Worm (Caenorhabditis elegans) whole organism, L2 larva: Measurements from ENCODE around the gene C05D11.13.

Experiments
- F13H6.1 ChIP-seq: sonication (generic microtip); optimal IDR thresholded peaks from 2 replicates; lab custom pipeline; 2016; ENCODE audit warnings: missing genetic modification characterization, missing compliant biosample characterization
- R02D3.7 ChIP-seq: fragments of 150-350 bp; optimal IDR thresholded peaks from 2 replicates; lab custom pipeline; 2014; ENCODE audit warnings: missing biosample characterization, missing genetic modification characterization
- Y55F3AM.14 ChIP-seq: fragments of 200-800 bp; sonication (Bioruptor generic); optimal IDR thresholded peaks from 2 replicates; lab custom pipeline; 2018; ENCODE audit warnings: mild to moderate bottlenecking, missing genetic modification characterization, missing compliant biosample characterization
- ZK546.5 ChIP-seq: sonication (generic microtip); optimal IDR thresholded peaks from 2 replicates; lab custom pipeline; 2017; ENCODE audit warnings: missing biosample characterization, missing genetic modification characterization
- alr-1 ChIP-seq: fragments of 150-350 bp; optimal IDR thresholded peaks from 2 replicates; lab custom pipeline; 2014; ENCODE audit warnings: missing biosample characterization, missing genetic modification characterization
- aly-2 ChIP-seq: fragments of 150-350 bp; optimal IDR thresholded peaks from 2 replicates; lab custom pipeline; 2014; ENCODE audit warnings: missing biosample characterization, missing genetic modification characterization
- ama-1 ChIP-seq: fragments of 150-350 bp; optimal IDR thresholded peaks from 2 replicates; lab custom pipeline; 2018; ENCODE audit warnings: inconsistent platforms
- blmp-1 ChIP-seq: sonication (generic microtip); optimal IDR thresholded peaks from 2 replicates; lab custom pipeline; 2017; ENCODE audit warnings: missing genetic modification characterization, mild to moderate bottlenecking, missing compliant biosample characterization, antibody characterized with exemption, moderate library complexity; ENCODE audit not compliant: insufficient read depth
- ceh-16 ChIP-seq: fragments of 150-350 bp; optimal IDR thresholded peaks from 2 replicates; lab custom pipeline; 2014; ENCODE audit warnings: missing biosample characterization, missing genetic modification characterization
- ceh-82 ChIP-seq: fragments of 150-350 bp; optimal IDR thresholded peaks from 2 replicates; lab custom pipeline; 2014; ENCODE audit warnings: missing biosample characterization, missing genetic modification characterization
- crh-2 ChIP-seq: sonication (generic microtip); optimal IDR thresholded peaks from 2 replicates; lab custom pipeline; 2017; ENCODE audit warnings: missing biosample characterization, missing genetic modification characterization
- dmd-4 ChIP-seq: sonication (generic microtip); optimal IDR thresholded peaks from 2 replicates; lab custom pipeline; 2017; ENCODE audit warnings: missing biosample characterization, missing genetic modification characterization
- egl-27 ChIP-seq: sonication (generic microtip); optimal IDR thresholded peaks from 3 replicates; lab custom pipeline; 2017; ENCODE audit warnings: missing biosample characterization, missing genetic modification reagents, missing genetic modification characterization
- elt-1 ChIP-seq: fragments of 150-350 bp; optimal IDR thresholded peaks from 2 replicates; lab custom pipeline; 2014; ENCODE audit warnings: missing biosample characterization, missing genetic modification characterization
- elt-3 ChIP-seq: sonication (generic microtip); optimal IDR thresholded peaks from 2 replicates; lab custom pipeline; 2017; ENCODE audit warnings: missing biosample characterization, missing genetic modification characterization
- fos-1 ChIP-seq: fragments of 150-350 bp; optimal IDR thresholded peaks from 2 replicates; lab custom pipeline; 2014; ENCODE audit warnings: missing biosample characterization, missing genetic modification characterization
- gmeb-1 ChIP-seq: fragments of 150-350 bp; optimal IDR thresholded peaks from 2 replicates; lab custom pipeline; 2014; ENCODE audit warnings: missing biosample characterization, missing genetic modification characterization
- lin-13 ChIP-seq: fragments of 150-350 bp; optimal IDR thresholded peaks from 2 replicates; lab custom pipeline; 2014; ENCODE audit warnings: missing biosample characterization, missing genetic modification reagents, missing genetic modification characterization
- lin-39 ChIP-seq: fragments of 150-350 bp; optimal IDR thresholded peaks from 2 replicates; lab custom pipeline; 2014; ENCODE audit warnings: missing biosample characterization, missing genetic modification reagents, missing genetic modification characterization
- lsy-2 ChIP-seq, 2 experiments: fragments of 150-350 bp in 1 of 2; sonication (generic microtip) in 1 of 2; optimal IDR thresholded peaks; 2 replicates each; lab custom pipeline; 2014 to 2017; ENCODE audit warnings: missing biosample characterization in 2 of 2, missing genetic modification characterization in 2 of 2
- mab-5 ChIP-seq: fragments of 150-350 bp; optimal IDR thresholded peaks from 2 replicates; lab custom pipeline; 2014; ENCODE audit warnings: missing biosample characterization, missing genetic modification characterization
- nhr-11 ChIP-seq: fragments of 150-350 bp; optimal IDR thresholded peaks from 2 replicates; lab custom pipeline; 2014; ENCODE audit warnings: missing biosample characterization, missing genetic modification characterization
- nhr-12 ChIP-seq: fragments of 150-350 bp; optimal IDR thresholded peaks from 2 replicates; lab custom pipeline; 2014; ENCODE audit warnings: missing biosample characterization, missing genetic modification characterization
- nhr-129 ChIP-seq: fragments of 150-350 bp; optimal IDR thresholded peaks from 2 replicates; lab custom pipeline; 2014; ENCODE audit warnings: missing biosample characterization, missing genetic modification characterization
- nhr-21 ChIP-seq: fragments of 150-350 bp; optimal IDR thresholded peaks from 2 replicates; lab custom pipeline; 2014; ENCODE audit warnings: missing biosample characterization, missing genetic modification characterization
- nhr-23 ChIP-seq: fragments of 150-350 bp; optimal IDR thresholded peaks from 2 replicates; lab custom pipeline; 2014; ENCODE audit warnings: missing biosample characterization, missing genetic modification reagents, missing genetic modification characterization
- nhr-237 ChIP-seq: fragments of 150-350 bp; optimal IDR thresholded peaks from 2 replicates; lab custom pipeline; 2014; ENCODE audit warnings: missing biosample characterization, missing genetic modification characterization
- nhr-25 ChIP-seq: fragments of 150-350 bp; sonication (generic microtip); optimal IDR thresholded peaks from 3 replicates; lab custom pipeline; 2014; ENCODE audit warnings: missing biosample characterization, missing genetic modification characterization
- nhr-6 ChIP-seq: fragments of 150-350 bp; optimal IDR thresholded peaks from 2 replicates; lab custom pipeline; 2014; ENCODE audit warnings: missing biosample characterization, missing genetic modification characterization
- nhr-77 ChIP-seq: fragments of 150-350 bp; optimal IDR thresholded peaks from 2 replicates; lab custom pipeline; 2014; ENCODE audit warnings: missing biosample characterization, missing genetic modification characterization
- peb-1 ChIP-seq: fragments of 150-350 bp; optimal IDR thresholded peaks from 2 replicates; lab custom pipeline; 2014; ENCODE audit warnings: missing biosample characterization, missing genetic modification characterization
- sem-4 ChIP-seq: fragments of 150-350 bp; optimal IDR thresholded peaks from 2 replicates; lab custom pipeline; 2014; ENCODE audit warnings: missing biosample characterization, missing genetic modification reagents, missing genetic modification characterization
- skn-1 ChIP-seq: sonication (generic microtip); optimal IDR thresholded peaks from 2 replicates; lab custom pipeline; 2017; ENCODE audit warnings: missing biosample characterization, missing genetic modification characterization
- sma-3 ChIP-seq: sonication (generic microtip); optimal IDR thresholded peaks from 2 replicates; lab custom pipeline; 2016; ENCODE audit warnings: missing genetic modification reagents, missing genetic modification characterization, missing compliant biosample characterization
- sma-9 ChIP-seq, 2 experiments: fragments of 150-350 bp in 1 of 2; sonication (generic microtip) in 1 of 2; optimal IDR thresholded peaks; 2 replicates each; lab custom pipeline; 2014 to 2016; ENCODE audit warnings: missing genetic modification characterization in 2 of 2, mild to moderate bottlenecking in 1 of 2, missing biosample characterization in 1 of 2, missing compliant biosample characterization in 1 of 2, missing genetic modification reagents in 1 of 2, moderate library complexity in 1 of 2
- snpc-4 ChIP-seq: fragments of 150-350 bp; optimal IDR thresholded peaks from 2 replicates; lab custom pipeline; 2014; ENCODE audit warnings: missing biosample characterization, missing genetic modification characterization
- unc-39 ChIP-seq: fragments of 150-350 bp; optimal IDR thresholded peaks from 2 replicates; lab custom pipeline; 2014; ENCODE audit warnings: missing biosample characterization, missing genetic modification characterization
- unc-55 ChIP-seq: fragments of 150-350 bp; sonication (generic microtip); optimal IDR thresholded peaks from 3 replicates; lab custom pipeline; 2014; ENCODE audit warnings: missing biosample characterization, missing genetic modification reagents, missing genetic modification characterization
- unc-62 ChIP-seq: fragments of 150-350 bp; optimal IDR thresholded peaks from 2 replicates; lab custom pipeline; 2014; ENCODE audit warnings: missing biosample characterization, missing genetic modification reagents, missing genetic modification characterization
- zag-1 ChIP-seq: fragments of 150-350 bp; optimal IDR thresholded peaks from 2 replicates; lab custom pipeline; 2014; ENCODE audit warnings: missing biosample characterization, missing genetic modification characterization
- ztf-1 ChIP-seq: fragments of 200-800 bp; sonication (Bioruptor generic); conservative IDR thresholded peaks from 2 replicates; pipeline ENCODE4 v1.3.6; 2022; ENCODE audit warnings: missing genetic modification characterization, missing compliant biosample characterization
- ztf-4 ChIP-seq: fragments of 150-350 bp; optimal IDR thresholded peaks from 2 replicates; lab custom pipeline; 2014; ENCODE audit warnings: missing biosample characterization, missing genetic modification characterization

C05D11.13 gene

ce11 chrIII:6430834-6431233, 13.6 kb downstream of the C05D11.13 start, which contains the start of gene popl-1:
Gene popl-1, minus strand, starts transcription at chrIII:6430934.
- no peak for TF ChIP-seq snpc-4 (tag; lab: Kevin White, UChicago)
- TF ChIP-seq unc-55 (GFP tag; lab: Kevin White, UChicago): no peak
- no peak for TF ChIP-seq elt-1 (tag; lab: Kevin White, UChicago)
- no peak for TF ChIP-seq nhr-21 (tag; lab: Kevin White, UChicago)
- no peak for TF ChIP-seq lin-13 (GFP tag; lab: Kevin White, UChicago)
- TF ChIP-seq fos-1 (tag; lab: Kevin White, UChicago): no peak
- TF ChIP-seq mab-5 (tag; lab: Kevin White, UChicago): no peak
- no peak for TF ChIP-seq unc-39 (tag; lab: Kevin White, UChicago)
- TF ChIP-seq lsy-2 (tag; optimal IDR thresholded peaks at IDR 0.05; lab: Kevin White, UChicago): no peak
- no peak for TF ChIP-seq F13H6.1 (tag; lab: Kevin White, UChicago)
- no peak for TF ChIP-seq egl-27 (tag; lab: Kevin White, UChicago)
- TF ChIP-seq ceh-82: no peak
- no peak for TF ChIP-seq nhr-25 (tag; lab: Kevin White, UChicago)
- no peak for TF ChIP-seq nhr-23 (tag; lab: Kevin White, UChicago)
- no peak for TF ChIP-seq Y55F3AM.14 (GFP tag; lab: Kevin White, UChicago)
- TF ChIP-seq alr-1 (tag; lab: Kevin White, UChicago): no peak
- no peak for TF ChIP-seq skn-1
- no peak for TF ChIP-seq blmp-1 (tag; lab: Kevin White, UChicago)

DNA sequence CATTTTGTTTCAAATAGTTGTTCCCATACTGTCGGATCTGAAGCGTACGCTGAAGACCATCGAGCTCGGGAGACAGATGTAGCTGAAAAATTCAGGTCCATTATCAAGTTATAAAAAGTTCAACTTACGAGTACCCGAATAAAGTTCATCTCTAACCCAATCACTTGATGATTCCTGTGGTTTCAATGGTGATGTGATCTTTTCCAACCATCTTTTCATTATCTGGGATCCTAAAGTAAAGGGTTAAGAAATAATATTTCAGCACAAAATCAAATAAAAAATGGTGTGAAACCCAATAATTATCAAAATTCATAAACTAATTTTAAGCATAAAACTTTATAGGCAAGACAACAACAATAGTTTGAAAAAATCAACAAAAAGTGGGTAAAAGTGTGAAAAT, 17.2 kb downstream of the C05D11.13 start, which contains the start of gene C05D11.8:
Gene C05D11.8, minus strand, starts transcription at position 101 of the 400 bp plus-strand sequence.
- TF ChIP-seq elt-3 (tag; lab: Kevin White, UChicago) (no peak), ztf-1 (GFP tag; lab: Robert Waterston, UW) (no peak), alr-1 (tag; lab: Kevin White, UChicago) (no peak), nhr-12 (tag; lab: Kevin White, UChicago) (no peak), sma-9 (GFP tag; optimal IDR thresholded peaks at IDR 0.05; lab: Kevin White, UChicago) (no peak), sma-9 (tag; optimal IDR thresholded peaks at IDR 0.05; lab: Kevin White, UChicago) (no peak), nhr-6 (tag; lab: Kevin White, UChicago) (no peak), aly-2 (tag; lab: Kevin White, UChicago) (no peak), ama-1 (no peak), nhr-129 (tag; lab: Kevin White, UChicago) (no peak), gmeb-1 (no peak), nhr-21 (tag; lab: Kevin White, UChicago) (no peak), F13H6.1 (tag; lab: Kevin White, UChicago) (no peak), ceh-82 (no peak)

- no peak for TF ChIP-seq lsy-2 (tag; optimal IDR thresholded peaks at IDR 0.05; lab: Kevin White, UChicago)
- no peak for TF ChIP-seq sem-4 (tag; lab: Kevin White, UChicago)
- TF ChIP-seq fos-1 (tag; lab: Kevin White, UChicago): peak; percentile 51
- no peak for TF ChIP-seq lin-39 (tag; lab: Kevin White, UChicago)
- TF ChIP-seq nhr-237 (tag; lab: Kevin White, UChicago): no peak
- TF ChIP-seq sma-9 (GFP tag; optimal IDR thresholded peaks at IDR 0.05; lab: Kevin White, UChicago): peak; percentile 68
- no peak for TF ChIP-seq sma-9 (tag; optimal IDR thresholded peaks at IDR 0.05; lab: Kevin White, UChicago)
- TF ChIP-seq nhr-25 (tag; lab: Kevin White, UChicago): peak; percentile 62
- no peak for TF ChIP-seq lin-13 (GFP tag; lab: Kevin White, UChicago)
- TF ChIP-seq elt-1 (tag; lab: Kevin White, UChicago): no peak
- no peak for TF ChIP-seq ztf-4 (tag; lab: Kevin White, UChicago)
- peak; percentile 65 for TF ChIP-seq crh-2
Observed at ce11 chrIII:6422721-6423120, 21.7 kb downstream of the C05D11.13 start.

- no peak for TF ChIP-seq unc-39 (tag; lab: Kevin White, UChicago)
- TF ChIP-seq sma-3: peak; percentile 41
- TF ChIP-seq skn-1: no peak
- TF ChIP-seq peb-1 (tag; lab: Kevin White, UChicago): no peak
- TF ChIP-seq nhr-12 (tag; lab: Kevin White, UChicago): no peak
- no peak for TF ChIP-seq aly-2 (tag; lab: Kevin White, UChicago)
- no peak for TF ChIP-seq nhr-23 (tag; lab: Kevin White, UChicago)
- peak; percentile 40 for TF ChIP-seq nhr-129 (tag; lab: Kevin White, UChicago)
- TF ChIP-seq dmd-4: no peak
- TF ChIP-seq fos-1 (tag; lab: Kevin White, UChicago): peak; percentile 68
- peak; percentile 72 for TF ChIP-seq crh-2
- TF ChIP-seq R02D3.7: no peak
- TF ChIP-seq ztf-4 (tag; lab: Kevin White, UChicago): no peak
- TF ChIP-seq zag-1 (tag; lab: Kevin White, UChicago): no peak
- TF ChIP-seq unc-62 (GFP tag; lab: Kevin White, UChicago): no peak
- no peak for TF ChIP-seq elt-3 (tag; lab: Kevin White, UChicago)
- TF ChIP-seq nhr-77 (tag; lab: Kevin White, UChicago): no peak
- no peak for TF ChIP-seq mab-5 (tag; lab: Kevin White, UChicago)
- no peak for TF ChIP-seq lin-39 (tag; lab: Kevin White, UChicago)
- TF ChIP-seq ama-1: no peak
- TF ChIP-seq lsy-2 (tag; optimal IDR thresholded peaks at IDR 0.05; lab: Kevin White, UChicago): no peak
- no peak for TF ChIP-seq snpc-4 (tag; lab: Kevin White, UChicago)
- no peak for TF ChIP-seq nhr-21 (tag; lab: Kevin White, UChicago)
- TF ChIP-seq unc-55 (GFP tag; lab: Kevin White, UChicago): no peak
- no peak for TF ChIP-seq ZK546.5 (tag; lab: Kevin White, UChicago)
- peak; percentile 62 for TF ChIP-seq blmp-1 (tag; lab: Kevin White, UChicago)
- TF ChIP-seq egl-27 (tag; lab: Kevin White, UChicago): no peak
- TF ChIP-seq nhr-11 (tag; lab: Kevin White, UChicago): no peak
- no peak for TF ChIP-seq ceh-16 (tag; lab: Kevin White, UChicago)
Observed at ce11 chrIII:6421973-6422511, 22.3 kb downstream of the C05D11.13 start.
